Fruit fly (Drosophila melanogaster) Kc167 (cell line): Measurements from ENCODE around the gene CG32708.

Experiments
- Myc ChIP-seq: fragments of >200 bp; optimal IDR thresholded peaks from 2 replicates; lab custom pipeline; 2017; ENCODE audit warnings: missing external identifiers
- Sin3A ChIP-seq: fragments of >200 bp; optimal IDR thresholded peaks from 2 replicates; lab custom pipeline; 2018; ENCODE audit warnings: missing external identifiers
- h ChIP-seq: fragments of >200 bp; optimal IDR thresholded peaks from 3 replicates; lab custom pipeline; 2018; ENCODE audit warnings: missing external identifiers
- insv ChIP-seq: fragments of >200 bp; optimal IDR thresholded peaks from 3 replicates; lab custom pipeline; 2018; ENCODE audit warnings: missing external identifiers
- psq ChIP-seq: fragments of >200 bp; optimal IDR thresholded peaks from 2 replicates; lab custom pipeline; 2017; ENCODE audit warnings: missing external identifiers
- ttk ChIP-seq: sonication (Bioruptor generic); optimal IDR thresholded peaks from 2 replicates; lab custom pipeline; 2017; ENCODE audit warnings: missing external identifiers

DNA sequence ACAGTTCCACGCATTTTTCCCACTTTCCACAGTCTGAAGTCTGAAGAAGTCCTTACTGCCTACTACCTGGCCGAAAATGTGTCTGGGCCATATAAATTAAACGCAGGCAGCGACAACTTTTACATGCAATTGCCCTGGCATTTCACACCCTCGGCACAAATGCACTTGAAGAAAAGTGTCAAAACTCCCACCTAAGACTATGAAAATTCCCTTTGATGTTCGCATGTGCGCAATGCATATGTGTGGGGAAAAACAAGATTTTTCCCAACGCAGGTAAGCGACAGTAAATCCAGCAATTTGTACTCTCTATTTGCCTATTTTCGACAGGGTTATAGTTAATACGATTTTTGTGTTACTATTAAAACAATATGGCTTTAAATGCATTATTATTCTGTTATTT, 43.7 kb downstream of the CG32708 start:
- TF ChIP-seq Sin3A (lab: Kevin White, UChicago) (no peak), h (lab: Kevin White, UChicago) (no peak), psq (lab: Kevin White, UChicago) (no peak), ttk (lab: Kevin White, UChicago) (no peak), insv (lab: Kevin White, UChicago) (no peak), Myc (lab: Kevin White, UChicago) (no peak)
